Worm (Caenorhabditis elegans) whole organism, L4/young adult: ENCODE measurements around the gene odr-10.

ENCODE experiments used
- W03F9.2 ChIP-seq: fragments of 150-350 bp; optimal IDR thresholded peaks from 2 replicates; lab custom pipeline; 2014; ENCODE audit warnings: missing biosample characterization, missing genetic modification characterization
- dao-5 ChIP-seq: sonication (generic microtip); optimal IDR thresholded peaks from 2 replicates; lab custom pipeline; 2016; ENCODE audit warnings: missing genotype, missing genetic modification characterization, moderate library complexity, missing compliant biosample characterization

DNA sequence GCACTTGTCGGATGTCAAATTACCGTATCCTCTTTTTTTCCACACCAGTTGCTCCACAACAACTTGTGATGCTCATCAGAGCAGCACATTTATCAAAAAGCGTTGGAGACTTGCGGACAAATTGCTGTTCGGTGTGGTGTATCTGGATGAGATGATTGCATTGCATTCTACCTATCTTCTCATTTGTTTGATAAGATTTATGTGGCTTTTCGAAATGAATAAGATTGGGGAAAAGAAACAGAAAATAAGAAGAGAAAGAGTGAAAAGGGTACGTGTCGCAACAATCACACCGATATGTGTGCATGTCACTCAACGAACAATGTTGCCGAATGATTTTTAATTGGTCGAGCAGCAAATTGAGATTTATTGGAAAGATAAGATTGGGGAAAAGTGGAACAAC, 28.4 kb upstream of the odr-10 start:
- no peak for TF ChIP-seq dao-5 (tag; lab: Kevin White, UChicago)
- TF ChIP-seq W03F9.2 (tag; lab: Kevin White, UChicago) = no peak
